Worm (Caenorhabditis elegans) whole organism, young adult: Measurements from ENCODE around the gene Y22D7AL.4.

Source experiments
- B0261.1 ChIP-seq: sonication (generic microtip); optimal IDR thresholded peaks from 2 replicates; lab custom pipeline; 2016; ENCODE audit warnings: mild to moderate bottlenecking, missing genetic modification characterization, moderate library complexity, missing compliant biosample characterization
- B0336.3 ChIP-seq: fragments of 200-800 bp; sonication (Bioruptor generic); IDR thresholded peaks from 2 replicates; pipeline ENCODE4 v1.3.6; 2022; ENCODE audit warnings: missing genetic modification characterization, missing compliant biosample characterization
- C17E4.6 ChIP-seq: fragments of 200-800 bp; sonication (Bioruptor generic); IDR thresholded peaks from 2 replicates; pipeline ENCODE4 v1.3.6; 2022; ENCODE audit warnings: missing genetic modification reagents, missing genetic modification characterization, missing compliant biosample characterization
- F10E7.11 ChIP-seq: sonication (generic microtip); optimal IDR thresholded peaks from 2 replicates; lab custom pipeline; 2017; ENCODE audit warnings: mild to moderate bottlenecking, missing genetic modification characterization, moderate library complexity, missing compliant biosample characterization
- F39B2.1 ChIP-seq: fragments of 200-800 bp; sonication (Bioruptor generic); IDR thresholded peaks from 2 replicates; pipeline ENCODE4 v1.3.6; 2022; ENCODE audit warnings: missing genetic modification reagents, missing genetic modification characterization, missing compliant biosample characterization
- F57C9.4 ChIP-seq: sonication (generic microtip); optimal IDR thresholded peaks from 2 replicates; lab custom pipeline; 2017; ENCODE audit warnings: mild to moderate bottlenecking, missing genetic modification characterization, missing compliant biosample characterization
- K11D2.4 ChIP-seq: fragments of 200-800 bp; sonication (Bioruptor generic); IDR thresholded peaks from 2 replicates; pipeline ENCODE4 v1.3.6; 2022; ENCODE audit warnings: missing genetic modification reagents, missing genetic modification characterization, missing compliant biosample characterization
- Y53F4B.3 ChIP-seq: fragments of 200-800 bp; sonication (Bioruptor generic); IDR thresholded peaks from 2 replicates; pipeline ENCODE4 v1.3.6; 2022; ENCODE audit warnings: missing genetic modification reagents, missing genetic modification characterization, missing compliant biosample characterization
- Y79H2A.3 ChIP-seq: fragments of 200-800 bp; sonication (Bioruptor generic); conservative IDR thresholded peaks from 2 replicates; pipeline ENCODE4 v1.3.6; 2022; ENCODE audit warnings: missing genetic modification reagents, missing genetic modification characterization, missing compliant biosample characterization
- ama-1 ChIP-seq, 3 experiments: fragments of 150-350 bp in 1 of 3; sonication (generic microtip) in 2 of 3; optimal IDR thresholded peaks; 2 replicates each; lab custom pipeline; 2014 to 2018; ENCODE audit warnings: missing biosample characterization in 2 of 3, missing genetic modification characterization in 2 of 3, missing genetic modification reagents in 2 of 3
- attf-5 ChIP-seq: fragments of 200-800 bp; sonication (Bioruptor generic); optimal IDR thresholded peaks from 2 replicates; lab custom pipeline; 2018; ENCODE audit warnings: mild to moderate bottlenecking, missing genetic modification characterization, missing compliant biosample characterization
- ccch-3 ChIP-seq: fragments of 200-800 bp; sonication (Bioruptor generic); optimal IDR thresholded peaks from 2 replicates; lab custom pipeline; 2018; ENCODE audit warnings: mild to moderate bottlenecking, missing genetic modification characterization, missing compliant biosample characterization
- ceh-100 ChIP-seq: fragments of 200-800 bp; sonication (Bioruptor generic); IDR thresholded peaks from 2 replicates; pipeline ENCODE4 v1.3.6; 2022; ENCODE audit warnings: missing genetic modification reagents, missing genetic modification characterization, missing compliant biosample characterization
- ceh-40 ChIP-seq: fragments of 200-800 bp; sonication (Bioruptor generic); IDR thresholded peaks from 2 replicates; pipeline ENCODE4 v1.3.6; 2022; ENCODE audit warnings: missing genetic modification characterization, missing compliant biosample characterization
- ceh-91 ChIP-seq: fragments of 200-800 bp; sonication (Bioruptor generic); IDR thresholded peaks from 2 replicates; pipeline ENCODE4 v1.3.6; 2022; ENCODE audit warnings: missing genetic modification reagents, missing genetic modification characterization, missing compliant biosample characterization
- chd-7 ChIP-seq: sonication (generic microtip); optimal IDR thresholded peaks from 2 replicates; lab custom pipeline; 2016; ENCODE audit warnings: mild to moderate bottlenecking, missing genetic modification characterization, moderate library complexity, missing compliant biosample characterization
- dpl-1 ChIP-seq: fragments of 150-350 bp; optimal IDR thresholded peaks from 2 replicates; lab custom pipeline; 2014; ENCODE audit warnings: missing biosample characterization, missing genetic modification reagents, missing genetic modification characterization
- efl-1 ChIP-seq: fragments of 150-350 bp; optimal IDR thresholded peaks from 2 replicates; lab custom pipeline; 2014; ENCODE audit warnings: missing biosample characterization, missing genetic modification reagents, missing genetic modification characterization
- ekl-4 ChIP-seq: fragments of 200-800 bp; sonication (Bioruptor generic); IDR thresholded peaks from 2 replicates; pipeline ENCODE4 v1.3.6; 2022; ENCODE audit warnings: missing genetic modification reagents, missing genetic modification characterization, missing compliant biosample characterization
- fkh-3 ChIP-seq: sonication (generic microtip); optimal IDR thresholded peaks from 2 replicates; lab custom pipeline; 2016; ENCODE audit warnings: mild to moderate bottlenecking, missing genetic modification characterization, missing compliant biosample characterization
- hlh-26 ChIP-seq: fragments of 200-800 bp; sonication (Bioruptor generic); conservative IDR thresholded peaks from 2 replicates; pipeline ENCODE4 v1.3.6; 2022; ENCODE audit warnings: missing genetic modification reagents, missing genetic modification characterization, missing compliant biosample characterization
- hsf-1 ChIP-seq: fragments of 200-800 bp; sonication (Bioruptor generic); IDR thresholded peaks from 2 replicates; pipeline ENCODE4 v1.3.6; 2022; ENCODE audit warnings: missing genetic modification reagents, missing genetic modification characterization, missing compliant biosample characterization
- lin-54 ChIP-seq: fragments of 200-800 bp; sonication (Bioruptor generic); optimal IDR thresholded peaks from 2 replicates; lab custom pipeline; 2018; ENCODE audit warnings: mild to moderate bottlenecking, missing genetic modification characterization, missing compliant biosample characterization
- lsl-1 ChIP-seq: fragments of 200-800 bp; sonication (Bioruptor generic); optimal IDR thresholded peaks from 2 replicates; lab custom pipeline; 2018; ENCODE audit warnings: mild to moderate bottlenecking, missing genetic modification characterization, moderate library complexity, missing compliant biosample characterization
- madf-10 ChIP-seq: sonication (generic microtip); optimal IDR thresholded peaks from 2 replicates; lab custom pipeline; 2016; ENCODE audit warnings: mild to moderate bottlenecking, missing genetic modification characterization, missing compliant biosample characterization
- madf-3 ChIP-seq: fragments of 200-800 bp; sonication (Bioruptor generic); IDR thresholded peaks from 2 replicates; pipeline ENCODE4 v1.3.6; 2022; ENCODE audit warnings: missing genetic modification reagents, missing genetic modification characterization, missing compliant biosample characterization
- madf-6 ChIP-seq: fragments of 200-800 bp; sonication (Bioruptor generic); IDR thresholded peaks from 2 replicates; pipeline ENCODE4 v1.3.6; 2022; ENCODE audit warnings: missing genetic modification reagents, missing genetic modification characterization, missing compliant biosample characterization
- madf-8 ChIP-seq: fragments of 200-800 bp; sonication (Bioruptor generic); conservative IDR thresholded peaks from 2 replicates; pipeline ENCODE4 v1.3.6; 2022; ENCODE audit warnings: missing genetic modification reagents, missing genetic modification characterization, missing compliant biosample characterization
- mcd-1 ChIP-seq: fragments of 200-800 bp; sonication (Bioruptor generic); IDR thresholded peaks from 2 replicates; pipeline ENCODE4 v1.3.6; 2022; ENCODE audit warnings: missing genetic modification reagents, missing genetic modification characterization, missing compliant biosample characterization
- mel-28 ChIP-seq: sonication (generic microtip); optimal IDR thresholded peaks from 2 replicates; lab custom pipeline; 2016; ENCODE audit warnings: borderline replicate concordance, mild to moderate bottlenecking, missing genetic modification characterization, missing compliant biosample characterization
- mes-4 ChIP-seq: sonication (generic microtip); optimal IDR thresholded peaks from 2 replicates; lab custom pipeline; 2016; ENCODE audit warnings: missing genotype, missing genetic modification characterization, missing compliant biosample characterization
- mxl-1 ChIP-seq: sonication (generic microtip); optimal IDR thresholded peaks from 2 replicates; lab custom pipeline; 2016; ENCODE audit warnings: missing genetic modification characterization, missing compliant biosample characterization
- nhr-120 ChIP-seq: fragments of 200-800 bp; sonication (Bioruptor generic); IDR thresholded peaks from 2 replicates; pipeline ENCODE4 v1.3.6; 2022; ENCODE audit warnings: missing genetic modification characterization, missing compliant biosample characterization
- nhr-27 ChIP-seq: fragments of 200-800 bp; sonication (Bioruptor generic); optimal IDR thresholded peaks from 2 replicates; lab custom pipeline; 2018; ENCODE audit warnings: mild to moderate bottlenecking, missing genetic modification characterization, moderate library complexity, missing compliant biosample characterization
- sea-2 ChIP-seq: fragments of 200-800 bp; sonication (Bioruptor generic); IDR thresholded peaks from 2 replicates; pipeline ENCODE4 v1.3.6; 2022; ENCODE audit warnings: missing genetic modification characterization, missing compliant biosample characterization
- snpc-4 ChIP-seq, 5 experiments: fragments of 150-350 bp in 1 of 5; sonication (generic microtip) in 4 of 5; optimal IDR thresholded peaks; 2 replicates each; lab custom pipeline; 2014 to 2018; ENCODE audit warnings: missing genetic modification characterization in 5 of 5, missing biosample characterization in 3 of 5, antibody characterized with exemption in 2 of 5, mild to moderate bottlenecking in 2 of 5, missing compliant biosample characterization in 2 of 5, missing genotype in 2 of 5, moderate library complexity in 2 of 5, missing genetic modification reagents in 1 of 5
- unc-130 ChIP-seq: sonication (generic microtip); optimal IDR thresholded peaks from 2 replicates; lab custom pipeline; 2016; ENCODE audit warnings: missing genetic modification reagents, missing genetic modification characterization, missing compliant biosample characterization
- zfh-2 ChIP-seq: fragments of 200-800 bp; sonication (Bioruptor generic); conservative IDR thresholded peaks from 2 replicates; pipeline ENCODE4 v1.3.6; 2022; ENCODE audit warnings: missing genetic modification reagents, missing genetic modification characterization, missing compliant biosample characterization
- ztf-22 ChIP-seq: fragments of 200-800 bp; sonication (Bioruptor generic); optimal IDR thresholded peaks from 2 replicates; lab custom pipeline; 2018; ENCODE audit warnings: mild to moderate bottlenecking, missing genetic modification characterization, moderate library complexity, missing compliant biosample characterization

Y22D7AL.4 gene

DNA sequence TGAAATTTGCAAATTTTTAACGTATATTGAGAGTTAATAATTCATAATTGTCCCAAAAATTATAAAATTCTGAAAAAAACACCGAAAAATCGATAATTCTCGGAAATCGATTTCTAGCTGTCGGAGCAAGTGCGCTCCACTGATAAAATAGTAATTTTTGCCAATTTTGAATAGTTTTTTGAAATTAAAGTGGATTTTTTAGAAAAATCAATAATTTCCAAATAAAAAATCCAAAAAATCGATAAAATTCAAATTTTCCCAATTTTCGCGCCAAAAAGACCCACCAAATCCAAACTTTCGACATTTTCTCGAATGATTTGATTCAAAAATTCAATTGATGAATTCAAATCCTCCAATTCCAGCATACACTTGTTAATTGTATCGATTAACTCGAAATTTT is 15.5 kb upstream of the Y22D7AL.4 start:
- TF ChIP-seq mxl-1 (tag; lab: Kevin White, UChicago) (no peak), mcd-1 (GFP tag; lab: Robert Waterston, UW) (peak; percentile 27; the same call in 1 of the 2 replicates)
- TF ChIP-seq, all 124 proteins: peak for 1

DNA sequence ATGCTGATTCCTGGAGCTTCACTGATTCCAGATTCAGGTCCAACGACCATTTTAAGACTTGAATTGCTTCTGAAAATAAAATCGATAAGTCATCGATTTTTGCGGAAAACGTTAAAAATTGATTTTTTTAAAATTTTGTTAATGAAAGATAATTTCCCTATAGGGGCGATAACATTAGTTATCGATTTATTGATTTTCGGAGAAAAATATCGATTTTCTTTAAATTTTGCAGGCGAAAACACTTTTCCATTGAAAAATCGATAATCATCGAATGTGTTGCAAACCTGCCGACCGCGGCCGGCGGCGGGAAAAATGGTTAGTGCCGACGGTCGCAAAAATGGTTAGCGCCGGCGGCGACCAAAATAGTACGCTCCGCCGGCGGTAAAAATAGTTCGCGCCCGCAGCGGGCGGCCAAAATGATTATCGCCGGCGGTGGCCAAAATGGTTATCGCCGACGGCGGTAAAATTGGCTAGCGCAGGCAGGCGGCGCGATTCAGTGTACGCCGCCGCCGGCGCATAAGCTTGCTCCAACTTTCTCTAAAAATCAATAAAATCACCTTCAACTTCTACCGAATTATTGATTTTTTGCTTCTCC is 13.4 kb upstream of the Y22D7AL.4 start:
- TF ChIP-seq chd-7 (tag; lab: Kevin White, UChicago) (no peak), B0336.3 (GFP tag; lab: Robert Waterston, UW) (no peak), attf-5 (no peak), C17E4.6 (GFP tag; lab: Robert Waterston, UW) (0 out of 2 replicates have a peak, but pooled peaks have one; percentile 24), ekl-4 (GFP tag; lab: Robert Waterston, UW) (0 out of 2 replicates have a peak, but pooled peaks have one; percentile 14), ama-1 (optimal IDR thresholded peaks at IDR 0.05; lab: Kevin White, UChicago) (no peak), ama-1 (GFP tag; optimal IDR thresholded peaks at IDR 0.05; lab: Kevin White, UChicago) (no peak), sea-2 (GFP tag; lab: Robert Waterston, UW) (no peak), F57C9.4 (no peak), snpc-4 (GFP tag; optimal IDR thresholded peaks at IDR 0.05; lab: Kevin White, UChicago) (no peak), snpc-4 (tag; optimal IDR thresholded peaks at IDR 0.05; lab: Kevin White, UChicago) (no peak), mes-4 (tag; lab: Kevin White, UChicago) (no peak), lsl-1 (no peak), unc-130 (GFP tag; lab: Kevin White, UChicago) (no peak), hlh-26 (no peak), ceh-100 (GFP tag; lab: Robert Waterston, UW) (no peak), ztf-22 (no peak), B0261.1 (no peak), dpl-1 (GFP tag; lab: Kevin White, UChicago) (no peak), F39B2.1 (GFP tag; lab: Robert Waterston, UW) (no peak), zfh-2 (peak; percentile 62; the same call in 1 of the 2 replicates), F10E7.11 (tag; lab: Kevin White, UChicago) (no peak), hsf-1 (GFP tag; lab: Robert Waterston, UW) (peak; percentile 68), nhr-27 (tag; lab: Kevin White, UChicago) (no peak), ccch-3 (no peak), efl-1 (GFP tag; lab: Kevin White, UChicago) (peak; percentile 75), madf-8 (GFP tag; lab: Robert Waterston, UW) (peak; percentile 59), lin-54 (GFP tag; lab: Kevin White, UChicago) (no peak), ceh-91 (GFP tag; lab: Robert Waterston, UW) (0 out of 2 replicates have a peak, but pooled peaks have one; percentile 26), nhr-120 (GFP tag; lab: Robert Waterston, UW) (no peak), K11D2.4 (GFP tag; lab: Robert Waterston, UW) (no peak), fkh-3 (tag; lab: Kevin White, UChicago) (no peak), Y53F4B.3 (GFP tag; lab: Robert Waterston, UW) (no peak), madf-6 (GFP tag; lab: Robert Waterston, UW) (peak; percentile 85), Y79H2A.3 (GFP tag; lab: Robert Waterston, UW) (no peak), ceh-40 (no peak), madf-3 (GFP tag; lab: Robert Waterston, UW) (0 out of 2 replicates have a peak, but pooled peaks have one; percentile 54), madf-10 (tag; lab: Kevin White, UChicago) (no peak), mel-28 (tag; lab: Kevin White, UChicago) (no peak)
